Fruit fly (Drosophila melanogaster) S2 (cell line): ENCODE results near the gene plx.

ENCODE experiments used
- CG8478 ChIP-seq: fragments of >200 bp; optimal IDR thresholded peaks from 2 replicates; lab custom pipeline; 2018
- CTCF ChIP-seq, 2 experiments: fragments of >200 bp; optimal IDR thresholded peaks; 2 replicates each; lab custom pipeline; 2018

DNA sequence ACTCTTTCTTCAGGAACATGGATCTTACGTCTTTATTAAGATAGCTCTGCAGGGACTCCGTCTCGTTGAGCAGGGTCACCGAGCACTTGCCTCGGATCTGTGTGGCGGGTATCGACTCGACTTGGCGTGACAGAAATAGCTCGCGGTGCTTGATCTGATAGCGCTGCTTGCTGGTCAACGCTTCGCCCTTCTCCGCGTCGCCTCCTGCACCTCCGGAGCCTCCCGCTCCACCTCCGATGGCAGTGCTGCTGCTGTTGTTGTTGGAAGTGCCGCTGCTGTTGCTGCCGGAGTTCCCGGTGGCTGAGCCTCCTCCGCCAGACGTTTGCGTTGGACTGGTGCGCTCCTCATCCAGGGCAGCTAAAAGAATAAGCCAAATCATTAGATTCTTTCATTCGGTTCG, 42.2 kb upstream of the plx start:
- TF ChIP-seq CTCF (optimal IDR thresholded peaks at IDR 0.05; lab: Kevin White, UChicago): no peak
- no peak for TF ChIP-seq CG8478 (lab: Kevin White, UChicago)
